Worm (Caenorhabditis elegans): ENCODE results near the gene popl-1.
A peak's percentile ranks its signal among the peaks of the same experiment; 100 is the strongest.

Gene popl-1

ce11 chrIII:6421973-6422511, 8.7 kb downstream of the popl-1 start:
- no peak for TF ChIP-seq mdt-29 (GFP tag; IDR thresholded peaks at IDR 0.05)
- TF ChIP-seq unc-62 (GFP tag; optimal IDR thresholded peaks at IDR 0.05 in 1 of 2): peak in 1 of 2 experiments; percentile 83
- TF ChIP-seq unc-62 (tag; optimal IDR thresholded peaks at IDR 0.05): no peak
- no peak for TF ChIP-seq saeg-2 (GFP tag; IDR thresholded peaks at IDR 0.05)
- peak; percentile 42 for TF ChIP-seq T26A8.4 (GFP tag; IDR thresholded peaks at IDR 0.05)
- 0 out of 2 replicates have a peak, but pooled peaks have one; percentile 15 for TF ChIP-seq lin-1 (GFP tag; IDR thresholded peaks at IDR 0.05)
- peak; percentile 84 for TF ChIP-seq dve-1 (tag; optimal IDR thresholded peaks at IDR 0.05; ENCODE audit: insufficient read depth)
- TF ChIP-seq nhr-28 (tag; optimal IDR thresholded peaks at IDR 0.05): peak; percentile 95
- TF ChIP-seq D1046.2 (GFP tag; IDR thresholded peaks at IDR 0.05): no peak
- peak; percentile 83 for TF ChIP-seq dmd-6 (GFP tag; IDR thresholded peaks at IDR 0.05)
- no peak for TF ChIP-seq ztf-7 (tag; optimal IDR thresholded peaks at IDR 0.05)
- TF ChIP-seq mxl-3 (GFP tag; optimal IDR thresholded peaks at IDR 0.05): peak; percentile 86
- peak; percentile 86; the same call in 1 of the 2 replicates for TF ChIP-seq php-3 (GFP tag; IDR thresholded peaks at IDR 0.05)
- TF ChIP-seq mdl-1 (tag; optimal IDR thresholded peaks at IDR 0.05): peak; percentile 31 to 76
- peak in 1 of 2 experiments; percentile 51 for TF ChIP-seq hif-1 (tag; optimal IDR thresholded peaks at IDR 0.05)
- TF ChIP-seq hlh-30 (tag; optimal IDR thresholded peaks at IDR 0.05; ENCODE audit: insufficient read depth): peak; percentile 82
- no peak for TF ChIP-seq spr-3 (GFP tag; optimal IDR thresholded peaks at IDR 0.05)
- TF ChIP-seq mep-1 (tag; optimal IDR thresholded peaks at IDR 0.05): peak; percentile 37
- peak; percentile 18 for TF ChIP-seq nhr-102 (tag; optimal IDR thresholded peaks at IDR 0.05)
- TF ChIP-seq ceh-20 (GFP tag; IDR thresholded peaks at IDR 0.05): peak; percentile 31; the same call in 1 of the 2 replicates
- TF ChIP-seq cey-2 (tag; optimal IDR thresholded peaks at IDR 0.05; ENCODE audit: borderline replicate concordance, insufficient read depth): peak; percentile 60
- TF ChIP-seq aha-1 (tag): peak; percentile 61
- TF ChIP-seq pqm-1 (tag; optimal IDR thresholded peaks at IDR 0.05): peak; percentile 98
- peak; percentile 32; the same call in 1 of the 2 replicates for TF ChIP-seq Y75B8A.6 (GFP tag; IDR thresholded peaks at IDR 0.05)
- peak; percentile 60; the same call in 1 of the 2 replicates for TF ChIP-seq hmg-1.1 (GFP tag; IDR thresholded peaks at IDR 0.05)
- TF ChIP-seq daf-16 (GFP tag; optimal IDR thresholded peaks at IDR 0.05): no peak
- TF ChIP-seq daf-16 (tag; optimal IDR thresholded peaks at IDR 0.05): peak; percentile 73
- peak; percentile 4 for TF ChIP-seq mes-2 (tag; optimal IDR thresholded peaks at IDR 0.05; ENCODE audit: poor library complexity, severe bottlenecking)
- no peak for TF ChIP-seq egl-27 (tag; optimal IDR thresholded peaks at IDR 0.05)
- peak; percentile 82 for TF ChIP-seq hlh-11 (tag; optimal IDR thresholded peaks at IDR 0.05)

ce11 chrIII:6421473-6421872, 9.3 kb downstream of the popl-1 start:
- TF ChIP-seq mxl-3 (GFP tag; optimal IDR thresholded peaks at IDR 0.05) (no peak), attf-4 (tag; optimal IDR thresholded peaks at IDR 0.05) (no peak), aha-1 (tag) (peak; percentile 63), ceh-82 (tag; optimal IDR thresholded peaks at IDR 0.05) (no peak), nhr-10 (tag; optimal IDR thresholded peaks at IDR 0.05) (peak; percentile 45), mdl-1 (tag; optimal IDR thresholded peaks at IDR 0.05) (no peak)

DNA sequence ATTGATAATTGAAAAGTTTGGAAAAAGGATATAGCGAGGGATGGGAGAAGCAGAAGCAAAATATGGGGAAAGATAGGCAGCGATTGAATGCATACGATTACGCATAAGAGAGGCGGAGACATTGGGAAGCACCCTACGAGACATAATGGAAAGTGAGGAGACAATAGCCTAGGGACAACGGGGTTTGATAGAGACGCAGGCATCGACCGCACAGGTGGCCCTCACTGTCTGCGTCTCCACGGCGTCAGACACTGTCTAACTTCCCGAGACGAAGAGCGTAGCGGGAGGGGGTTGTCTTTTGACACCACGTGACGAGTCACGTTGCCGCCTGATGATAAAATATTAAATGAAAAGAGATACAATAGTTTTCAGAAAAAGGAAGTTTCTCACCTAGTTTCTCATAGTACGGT, 9.7 kb downstream of the popl-1 start:
- TF ChIP-seq ceh-44 (GFP tag; IDR thresholded peaks at IDR 0.05) (no peak), Y105C5A.15 (GFP tag; IDR thresholded peaks at IDR 0.05) (0 out of 2 replicates have a peak, but pooled peaks have one; percentile 25), nhr-41 (GFP tag; IDR thresholded peaks at IDR 0.05) (peak; percentile 54; the same call in 1 of the 2 replicates), ceh-20 (GFP tag; IDR thresholded peaks at IDR 0.05) (peak; percentile 90), attf-4 (tag; optimal IDR thresholded peaks at IDR 0.05) (no peak), F44E2.7 (GFP tag; IDR thresholded peaks at IDR 0.05) (no peak), zip-11 (GFP tag; IDR thresholded peaks at IDR 0.05) (no peak), lin-29 (GFP tag; IDR thresholded peaks at IDR 0.05) (no peak), nhr-77 (tag; optimal IDR thresholded peaks at IDR 0.05) (peak; percentile 10), pha-4 (GFP tag; IDR thresholded peaks at IDR 0.05) (peak; percentile 92), pha-4 (tag; optimal IDR thresholded peaks at IDR 0.05) (no peak), R02D3.7 (tag; optimal IDR thresholded peaks at IDR 0.05) (no peak), F26F4.8 (GFP tag; conservative IDR thresholded peaks at IDR 0.05) (no peak), hlh-30 (tag; optimal IDR thresholded peaks at IDR 0.05; ENCODE audit: insufficient read depth) (peak; percentile 97), spr-3 (GFP tag; optimal IDR thresholded peaks at IDR 0.05) (peak; percentile 78), php-3 (GFP tag; IDR thresholded peaks at IDR 0.05) (peak; percentile 93), zfp-3 (GFP tag; conservative IDR thresholded peaks at IDR 0.05) (peak; percentile 88), nhr-25 (tag; optimal IDR thresholded peaks at IDR 0.05; ENCODE audit: borderline replicate concordance, insufficient read depth) (peak; percentile 73), dmd-9 (GFP tag; IDR thresholded peaks at IDR 0.05) (peak; percentile 73; the same call in 1 of the 2 replicates)

Data from whole organism, L4 larva.